Fruit fly (Drosophila melanogaster): ENCODE results near the gene ATPsynE.

Gene ATPsynE

DNA sequence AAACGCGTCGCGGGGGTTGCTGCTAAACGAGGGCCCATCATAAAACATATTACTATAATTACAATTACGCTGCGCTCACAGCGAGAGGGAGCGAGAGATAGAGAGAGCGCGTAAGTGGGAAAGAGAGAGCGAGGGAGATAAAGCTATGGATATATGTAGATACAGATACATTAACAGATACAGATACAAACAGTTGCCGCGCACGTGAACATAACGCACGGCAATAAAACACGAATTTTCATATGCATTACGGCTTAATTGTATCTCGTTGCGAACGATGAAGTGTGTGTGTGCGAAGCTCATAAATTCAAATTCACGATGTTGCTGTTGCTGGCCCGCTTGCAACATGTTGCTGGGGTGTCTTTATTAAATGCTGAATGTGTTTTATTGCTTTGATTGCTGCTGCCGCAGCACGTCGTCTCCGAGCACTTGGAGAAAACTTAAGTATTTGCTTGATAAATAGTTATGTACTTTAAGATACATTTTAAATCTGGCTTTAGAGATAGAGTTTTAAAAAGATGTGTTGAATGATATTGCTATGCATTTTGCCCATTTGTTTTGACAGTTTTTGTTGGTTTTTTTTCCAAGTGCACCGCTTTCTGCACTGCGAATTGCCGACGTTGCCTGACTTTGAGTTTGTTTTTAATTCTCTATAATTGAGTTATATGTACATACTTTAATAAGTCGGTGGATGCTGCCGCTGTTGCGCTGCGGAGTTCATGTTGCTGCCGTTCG, 43.6 kb downstream of the ATPsynE start (continued):
- TF ChIP-seq inv (GFP tag; IDR thresholded peaks at IDR 0.05; ENCODE audit: partially characterized antibody) (no peak), ap (GFP tag; IDR thresholded peaks at IDR 0.05) (peak; percentile 79), Six4 (GFP tag; optimal IDR thresholded peaks at IDR 0.05) (peak; percentile 48), bowl (GFP tag; IDR thresholded peaks at IDR 0.05) (peak; percentile 72), phol (tag; optimal IDR thresholded peaks at IDR 0.05) (peak; percentile 77), CG14050 (GFP tag; IDR thresholded peaks at IDR 0.05) (peak; percentile 86), CG10565 (GFP tag; optimal IDR thresholded peaks at IDR 0.05) (peak; percentile 49), slp2 (GFP tag; optimal IDR thresholded peaks at IDR 0.05) (peak; percentile 74), CTCF (GFP tag; optimal IDR thresholded peaks at IDR 0.05) (no peak), row (GFP tag; IDR thresholded peaks at IDR 0.05) (peak; percentile 89), CkIIα-i1 (GFP tag; IDR thresholded peaks at IDR 0.05) (0 out of 2 replicates have a peak, but pooled peaks have one; percentile 20), CG3847 (GFP tag; IDR thresholded peaks at IDR 0.05) (peak; percentile 77), bab2 (GFP tag; optimal IDR thresholded peaks at IDR 0.05) (peak; percentile 83), Pdp1 (GFP tag; optimal IDR thresholded peaks at IDR 0.05) (peak; percentile 49 to 77), wor (GFP tag; IDR thresholded peaks at IDR 0.05) (peak; percentile 65; the same call in 1 of the 2 replicates), CG1792 (GFP tag; optimal IDR thresholded peaks at IDR 0.05) (peak; percentile 63), gcm2 (GFP tag; optimal IDR thresholded peaks at IDR 0.05) (peak; percentile 48), br (optimal IDR thresholded peaks at IDR 0.05) (no peak), nom (GFP tag; optimal IDR thresholded peaks at IDR 0.05) (peak; percentile 78), CG7556 (GFP tag; optimal IDR thresholded peaks at IDR 0.05) (peak; percentile 75), CG11723 (GFP tag; optimal IDR thresholded peaks at IDR 0.05) (peak; percentile 38), Hsf (GFP tag; optimal IDR thresholded peaks at IDR 0.05) (peak; percentile 85), Sin3A (optimal IDR thresholded peaks at IDR 0.05) (no peak), CG2712 (tag; optimal IDR thresholded peaks at IDR 0.05) (peak; percentile 69), pzg (GFP tag; optimal IDR thresholded peaks at IDR 0.05) (no peak), Tbp (GFP tag; optimal IDR thresholded peaks at IDR 0.05) (no peak), zfh2 (GFP tag; optimal IDR thresholded peaks at IDR 0.05) (peak; percentile 52), CG4730 (GFP tag; IDR thresholded peaks at IDR 0.05) (peak; percentile 68), crol (GFP tag; IDR thresholded peaks at IDR 0.05) (no peak), Kr (GFP tag; optimal IDR thresholded peaks at IDR 0.05) (no peak), Myb (GFP tag; optimal IDR thresholded peaks at IDR 0.05) (peak; percentile 61), Drgx (GFP tag; IDR thresholded peaks at IDR 0.05) (peak; percentile 98), CG10366 (GFP tag; IDR thresholded peaks at IDR 0.05) (peak; percentile 90), B-H2 (GFP tag; optimal IDR thresholded peaks at IDR 0.05) (no peak), CG6272 (GFP tag; IDR thresholded peaks at IDR 0.05) (no peak; the same call in none of the 2 replicates), zfh1 (GFP tag; IDR thresholded peaks at IDR 0.05) (peak; percentile 80), D19B (GFP tag; optimal IDR thresholded peaks at IDR 0.05) (peak; percentile 13), dan (GFP tag; IDR thresholded peaks at IDR 0.05) (no peak), Med (GFP tag) (peak; percentile 94), Poxn (GFP tag; IDR thresholded peaks at IDR 0.05) (0 out of 2 replicates have a peak, but pooled peaks have one; percentile 34), lbe (GFP tag; optimal IDR thresholded peaks at IDR 0.05) (peak; percentile 76), pan (optimal IDR thresholded peaks at IDR 0.05) (no peak), pan (GFP tag; optimal IDR thresholded peaks at IDR 0.05 in 1 of 2, IDR thresholded peaks at IDR 0.05 in 1 of 2) (peak in 1 of 2 experiments; percentile 87), sr (GFP tag; IDR thresholded peaks at IDR 0.05) (peak; percentile 66; the same call in 1 of the 3 replicates), Ets97D (GFP tag; optimal IDR thresholded peaks at IDR 0.05) (peak; percentile 34), Awh (GFP tag; IDR thresholded peaks at IDR 0.05) (peak; percentile 49; the same call in 1 of the 2 replicates), CG17385 (GFP tag; optimal IDR thresholded peaks at IDR 0.05) (peak; percentile 78), oc (tag; optimal IDR thresholded peaks at IDR 0.05) (peak; percentile 32), ac (GFP tag; optimal IDR thresholded peaks at IDR 0.05) (no peak), B-H1 (GFP tag; IDR thresholded peaks at IDR 0.05) (peak; percentile 82), Chrac-16 (GFP tag; optimal IDR thresholded peaks at IDR 0.05) (peak; percentile 56), CG32532 (GFP tag; IDR thresholded peaks at IDR 0.05) (peak; percentile 86)
